Fruit fly (Drosophila melanogaster): ENCODE measurements around the gene AP-1gamma.

The AP-1gamma gene

DNA sequence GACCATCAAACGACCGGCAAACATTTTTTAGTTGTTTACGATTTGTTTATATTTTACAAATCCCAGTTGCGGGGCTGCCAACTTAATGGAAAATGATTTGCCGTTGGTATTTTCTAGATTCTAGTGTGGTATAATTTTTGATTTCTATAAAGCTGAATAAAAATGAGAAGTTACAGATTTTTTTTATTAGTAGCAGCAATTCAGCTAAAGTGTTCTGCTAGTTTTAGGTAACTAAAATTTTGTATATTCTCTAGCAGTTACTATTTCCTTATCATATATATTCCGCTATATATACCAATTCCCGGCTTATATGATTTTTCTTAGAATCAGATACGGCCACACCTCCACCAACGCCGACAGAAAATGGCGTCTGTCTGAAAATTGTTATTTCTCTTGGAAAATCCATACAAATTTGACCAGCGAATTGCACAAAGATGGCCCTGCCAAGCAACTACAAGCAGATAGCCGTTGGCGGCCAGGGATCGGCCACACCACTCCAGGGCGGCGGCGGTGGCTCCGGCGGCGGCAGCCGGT, 40.6 kb downstream of the AP-1gamma start, which contains the start of the genes fh and Bap111 (continued):
- TF ChIP-seq Stat92E (GFP tag; optimal IDR thresholded peaks at IDR 0.05) (peak in 1 of 3 experiments; percentile 48), CG12391 (tag; optimal IDR thresholded peaks at IDR 0.05) (peak; percentile 21), CG2120 (GFP tag; optimal IDR thresholded peaks at IDR 0.05) (peak; percentile 9), Six4 (GFP tag; optimal IDR thresholded peaks at IDR 0.05) (no peak), CG13775 (GFP tag; optimal IDR thresholded peaks at IDR 0.05) (no peak), chn (GFP tag; optimal IDR thresholded peaks at IDR 0.05) (no peak), Blimp-1 (GFP tag; optimal IDR thresholded peaks at IDR 0.05) (no peak), Kr (GFP tag; optimal IDR thresholded peaks at IDR 0.05) (no peak), CoRest (tag; optimal IDR thresholded peaks at IDR 0.05) (no peak), CG7839 (tag; optimal IDR thresholded peaks at IDR 0.05) (no peak), scrt (GFP tag; optimal IDR thresholded peaks at IDR 0.05) (no peak), TFAM (GFP tag; optimal IDR thresholded peaks at IDR 0.05) (no peak), bowl (GFP tag; IDR thresholded peaks at IDR 0.05) (no peak), CG9215 (GFP tag; IDR thresholded peaks at IDR 0.05) (no peak), CG6175 (GFP tag; IDR thresholded peaks at IDR 0.05) (no peak), lov (optimal IDR thresholded peaks at IDR 0.05) (no peak), lov (GFP tag; IDR thresholded peaks at IDR 0.05) (no peak), Sin3A (optimal IDR thresholded peaks at IDR 0.05) (peak; percentile 16), CG1602 (GFP tag; optimal IDR thresholded peaks at IDR 0.05) (no peak), mam (GFP tag; optimal IDR thresholded peaks at IDR 0.05) (no peak), CG17328 (GFP tag; IDR thresholded peaks at IDR 0.05) (no peak), CG15696 (tag; optimal IDR thresholded peaks at IDR 0.05) (no peak), gfzf (GFP tag; optimal IDR thresholded peaks at IDR 0.05) (peak; percentile 85), CG31388 (GFP tag; optimal IDR thresholded peaks at IDR 0.05) (no peak), ranshi (GFP tag; IDR thresholded peaks at IDR 0.05) (no peak), Hmx (GFP tag; optimal IDR thresholded peaks at IDR 0.05) (no peak), CG11456 (GFP tag; IDR thresholded peaks at IDR 0.05) (no peak), hb (GFP tag; IDR thresholded peaks at IDR 0.05; ENCODE audit: partially characterized antibody) (no peak), CG8478 (optimal IDR thresholded peaks at IDR 0.05) (no peak)

DNA sequence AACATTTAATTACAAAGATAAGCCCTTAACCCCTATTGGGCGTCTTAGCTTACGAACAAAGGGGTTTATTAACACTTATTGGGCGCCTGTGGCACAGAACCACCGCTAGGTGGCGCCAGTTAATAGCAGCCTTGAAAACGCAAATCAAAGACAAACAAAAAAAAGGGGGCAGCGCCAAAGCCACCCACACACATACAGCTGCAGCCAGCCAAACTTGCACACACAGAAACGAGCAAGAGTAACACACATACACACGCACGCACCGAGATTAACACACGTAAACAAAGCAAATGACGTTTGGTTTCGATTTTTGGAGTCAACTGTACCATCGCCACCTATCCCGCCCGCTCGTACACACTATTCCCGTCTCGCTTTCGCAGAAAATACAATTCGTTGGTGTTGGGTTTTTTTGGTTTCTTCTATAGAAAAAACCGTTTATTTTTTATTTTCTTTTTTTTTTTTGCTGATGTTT, 43.7 kb downstream of the AP-1gamma start:
- TF ChIP-seq YL-1 (GFP tag; optimal IDR thresholded peaks at IDR 0.05) (peak; percentile 58), CG8924 (tag; optimal IDR thresholded peaks at IDR 0.05) (peak; percentile 31), chif (GFP tag; optimal IDR thresholded peaks at IDR 0.05) (peak in 1 of 2 experiments; percentile 13), br (optimal IDR thresholded peaks at IDR 0.05) (no peak), grn (GFP tag; optimal IDR thresholded peaks at IDR 0.05) (no peak), trem (tag; optimal IDR thresholded peaks at IDR 0.05) (peak; percentile 41), lbe (GFP tag; optimal IDR thresholded peaks at IDR 0.05) (peak; percentile 70), insv (GFP tag; optimal IDR thresholded peaks at IDR 0.05) (peak in 1 of 2 experiments; percentile 7), CG5180 (GFP tag; optimal IDR thresholded peaks at IDR 0.05) (peak; percentile 36), CG43689 (GFP tag; IDR thresholded peaks at IDR 0.05) (no peak), CG17359 (tag; optimal IDR thresholded peaks at IDR 0.05) (peak; percentile 32), Dbx (GFP tag; IDR thresholded peaks at IDR 0.05) (peak; percentile 75; the same call in 2 of the 3 replicates), Nf-YA (GFP tag; IDR thresholded peaks at IDR 0.05) (0 out of 2 replicates have a peak, but pooled peaks have one; percentile 8), corto (GFP tag; optimal IDR thresholded peaks at IDR 0.05) (peak; percentile 10), CHES-1-like (GFP tag; optimal IDR thresholded peaks at IDR 0.05) (peak; percentile 38), Stat92E (GFP tag; optimal IDR thresholded peaks at IDR 0.05) (peak in 1 of 3 experiments; percentile 17), CG3281 (GFP tag; optimal IDR thresholded peaks at IDR 0.05) (peak; percentile 53), HLH3B (GFP tag; IDR thresholded peaks at IDR 0.05) (peak; percentile 53; the same call in 1 of the 2 replicates), pfk (GFP tag; optimal IDR thresholded peaks at IDR 0.05) (no peak), onecut (GFP tag; IDR thresholded peaks at IDR 0.05) (peak; percentile 71; the same call in 1 of the 2 replicates), CG12744 (GFP tag; optimal IDR thresholded peaks at IDR 0.05) (peak; percentile 40), Drgx (GFP tag; IDR thresholded peaks at IDR 0.05) (peak; percentile 68), CG14014 (GFP tag; IDR thresholded peaks at IDR 0.05) (peak; percentile 59; the same call in 1 of the 2 replicates), CG6175 (GFP tag; IDR thresholded peaks at IDR 0.05) (0 out of 3 replicates have a peak, but pooled peaks have one; percentile 38), slou (GFP tag; optimal IDR thresholded peaks at IDR 0.05) (peak; percentile 9)
